Fruit fly (Drosophila melanogaster): Measurements from ENCODE around the gene CG17380.

CG17380 gene

dm6 chr3R:23386907-23387306 lies 16.6 kb downstream of the CG17380 start:
- TF ChIP-seq CG9215 (GFP tag; IDR thresholded peaks at IDR 0.05) (no peak), CG17829 (tag; optimal IDR thresholded peaks at IDR 0.05) (peak; percentile 8), Taf1 (GFP tag; IDR thresholded peaks at IDR 0.05) (no peak), Hr51 (GFP tag; optimal IDR thresholded peaks at IDR 0.05) (peak in 1 of 2 experiments; percentile 73), CG34376 (GFP tag; optimal IDR thresholded peaks at IDR 0.05) (no peak), caup (GFP tag; optimal IDR thresholded peaks at IDR 0.05; ENCODE audit: severe bottlenecking) (no peak), her (GFP tag; optimal IDR thresholded peaks at IDR 0.05) (no peak), CG14710 (tag; optimal IDR thresholded peaks at IDR 0.05) (peak; percentile 45), pnt (GFP tag; optimal IDR thresholded peaks at IDR 0.05) (peak; percentile 26), CG2678 (tag; optimal IDR thresholded peaks at IDR 0.05) (peak; percentile 55), chif (GFP tag; optimal IDR thresholded peaks at IDR 0.05) (peak in 1 of 2 experiments; percentile 50), CG6765 (GFP tag; optimal IDR thresholded peaks at IDR 0.05) (no peak), unpg (GFP tag; optimal IDR thresholded peaks at IDR 0.05) (peak; percentile 74), Chrac-16 (GFP tag; optimal IDR thresholded peaks at IDR 0.05) (peak; percentile 41), zfh1 (GFP tag; IDR thresholded peaks at IDR 0.05) (peak; percentile 17; the same call in 1 of the 3 replicates), CG4424 (GFP tag; optimal IDR thresholded peaks at IDR 0.05) (peak; percentile 32), ATbp (GFP tag; optimal IDR thresholded peaks at IDR 0.05) (peak; percentile 58), tll (GFP tag; optimal IDR thresholded peaks at IDR 0.05) (no peak), Xrp1 (GFP tag; IDR thresholded peaks at IDR 0.05) (peak; percentile 40; the same call in 1 of the 2 replicates), Oaz (GFP tag; IDR thresholded peaks at IDR 0.05) (peak; percentile 32; the same call in 1 of the 2 replicates), CG15073 (GFP tag; optimal IDR thresholded peaks at IDR 0.05) (no peak), corto (GFP tag; optimal IDR thresholded peaks at IDR 0.05) (no peak), CG30403 (GFP tag; optimal IDR thresholded peaks at IDR 0.05) (peak; percentile 54), Mad (GFP tag; optimal IDR thresholded peaks at IDR 0.05) (no peak), maf-S (GFP tag; optimal IDR thresholded peaks at IDR 0.05) (no peak), Hmx (GFP tag; optimal IDR thresholded peaks at IDR 0.05) (no peak), Poxn (GFP tag; IDR thresholded peaks at IDR 0.05) (no peak), CG3995 (GFP tag; optimal IDR thresholded peaks at IDR 0.05) (no peak), Lpt (GFP tag; optimal IDR thresholded peaks at IDR 0.05) (no peak), sisA (GFP tag; IDR thresholded peaks at IDR 0.05) (peak; percentile 42; the same call in 1 of the 2 replicates), twi (tag; optimal IDR thresholded peaks at IDR 0.05) (no peak), Antp (GFP tag; optimal IDR thresholded peaks at IDR 0.05) (peak; percentile 4), Eip74EF (GFP tag; optimal IDR thresholded peaks at IDR 0.05) (peak in 1 of 2 experiments; percentile 39), CG8388 (GFP tag; optimal IDR thresholded peaks at IDR 0.05) (peak; percentile 65), hb (GFP tag; IDR thresholded peaks at IDR 0.05; ENCODE audit: partially characterized antibody) (no peak), crp (GFP tag; optimal IDR thresholded peaks at IDR 0.05) (no peak), nom (GFP tag; optimal IDR thresholded peaks at IDR 0.05) (no peak), croc (GFP tag; conservative IDR thresholded peaks at IDR 0.05) (no peak), CG8944 (GFP tag; optimal IDR thresholded peaks at IDR 0.05) (peak; percentile 15), toy (GFP tag; IDR thresholded peaks at IDR 0.05) (no peak), inv (GFP tag; IDR thresholded peaks at IDR 0.05; ENCODE audit: partially characterized antibody) (no peak), ab (GFP tag; optimal IDR thresholded peaks at IDR 0.05) (no peak), nau (GFP tag; optimal IDR thresholded peaks at IDR 0.05) (no peak), CG1603 (tag; optimal IDR thresholded peaks at IDR 0.05) (peak; percentile 80), peb (GFP tag; IDR thresholded peaks at IDR 0.05) (no peak), slp2 (GFP tag; optimal IDR thresholded peaks at IDR 0.05) (peak; percentile 29), Blimp-1 (GFP tag; optimal IDR thresholded peaks at IDR 0.05) (peak; percentile 69), CG7556 (GFP tag; optimal IDR thresholded peaks at IDR 0.05) (peak; percentile 32), dmrt11E (tag; optimal IDR thresholded peaks at IDR 0.05) (peak; percentile 53), Myb (GFP tag; optimal IDR thresholded peaks at IDR 0.05) (no peak)

Data from whole organism, embryonic.